Worm (Caenorhabditis elegans): Measurements from ENCODE around the gene nep-25.

- TF ChIP-seq snpc-4 (tag; optimal IDR thresholded peaks at IDR 0.05): no peak
- no peak for TF ChIP-seq cey-2 (tag; optimal IDR thresholded peaks at IDR 0.05; ENCODE audit: borderline replicate concordance, insufficient read depth)
- TF ChIP-seq tra-1 (GFP tag; IDR thresholded peaks at IDR 0.05): no peak
- TF ChIP-seq daf-12 (tag; optimal IDR thresholded peaks at IDR 0.05): no peak
- TF ChIP-seq Y48G9A.11 (GFP tag; IDR thresholded peaks at IDR 0.05): no peak
- TF ChIP-seq unc-130 (GFP tag; optimal IDR thresholded peaks at IDR 0.05): no peak
- no peak for TF ChIP-seq lin-29 (GFP tag; IDR thresholded peaks at IDR 0.05)
- TF ChIP-seq ceh-82 (tag; optimal IDR thresholded peaks at IDR 0.05): no peak
- no peak for TF ChIP-seq rbr-2 (tag; optimal IDR thresholded peaks at IDR 0.05)
- no peak for TF ChIP-seq egl-43 (GFP tag; IDR thresholded peaks at IDR 0.05)
- TF ChIP-seq nhr-76 (tag; optimal IDR thresholded peaks at IDR 0.05): no peak
Measured at ce11 chrII:5806563-5806962, 35.5 kb upstream of the nep-25 start.
